Fruit fly (Drosophila melanogaster): ENCODE data around the gene CG32984.

CG32984 gene

dm6 chr2L:8984614-8985318 lies 20.0 kb downstream of the CG32984 start, which contains the start of gene CG13101 (continued):
- TF ChIP-seq CG6276 (GFP tag; optimal IDR thresholded peaks at IDR 0.05) (peak; percentile 93), CG8632 (GFP tag; optimal IDR thresholded peaks at IDR 0.05) (peak; percentile 95), Met (GFP tag; optimal IDR thresholded peaks at IDR 0.05) (peak; percentile 96), achi (GFP tag; optimal IDR thresholded peaks at IDR 0.05) (peak; percentile 96), CG10631 (GFP tag; optimal IDR thresholded peaks at IDR 0.05) (peak; percentile 95), ss (GFP tag; optimal IDR thresholded peaks at IDR 0.05) (peak; percentile 86 to 90), Blimp-1 (GFP tag; optimal IDR thresholded peaks at IDR 0.05) (peak; percentile 88), svp (GFP tag) (peak; percentile 98), dac (GFP tag; optimal IDR thresholded peaks at IDR 0.05) (peak; percentile 57), CG1621 (tag; optimal IDR thresholded peaks at IDR 0.05) (peak; percentile 90), Sox15 (GFP tag; optimal IDR thresholded peaks at IDR 0.05) (peak; percentile 80), CG16779 (tag; optimal IDR thresholded peaks at IDR 0.05) (peak; percentile 76), Hr38 (GFP tag; optimal IDR thresholded peaks at IDR 0.05) (no peak), CG15336 (GFP tag; IDR thresholded peaks at IDR 0.05) (peak; percentile 98), fd59A (GFP tag; optimal IDR thresholded peaks at IDR 0.05) (peak; percentile 85)

- TF ChIP-seq CG4318 (GFP tag; optimal IDR thresholded peaks at IDR 0.05) = no peak
- peak; percentile 82 for TF ChIP-seq svp (GFP tag)
- no peak for TF ChIP-seq CG3919 (GFP tag; optimal IDR thresholded peaks at IDR 0.05)
- no peak for TF ChIP-seq CG11762 (GFP tag; optimal IDR thresholded peaks at IDR 0.05; ENCODE audit: insufficient read depth)
- TF ChIP-seq Lpt (GFP tag; optimal IDR thresholded peaks at IDR 0.05) = no peak
- no peak for TF ChIP-seq fd85E (GFP tag; optimal IDR thresholded peaks at IDR 0.05)
- peak; percentile 92 for TF ChIP-seq dsx (GFP tag; optimal IDR thresholded peaks at IDR 0.05; ENCODE audit: poor library complexity, severe bottlenecking)
Observed at dm6 chr2L:8987251-8987937, 22.6 kb downstream of the CG32984 start.

- TF ChIP-seq CG3919 (GFP tag; optimal IDR thresholded peaks at IDR 0.05) (peak; percentile 9), CG8319 (GFP tag; optimal IDR thresholded peaks at IDR 0.05) (no peak), cyc (GFP tag; optimal IDR thresholded peaks at IDR 0.05) (no peak), CG15336 (GFP tag; IDR thresholded peaks at IDR 0.05) (no peak), topi (GFP tag; optimal IDR thresholded peaks at IDR 0.05) (peak; percentile 26), Hr38 (GFP tag; optimal IDR thresholded peaks at IDR 0.05) (no peak), dsx (GFP tag; optimal IDR thresholded peaks at IDR 0.05; ENCODE audit: poor library complexity, severe bottlenecking) (no peak), CG3032 (tag; optimal IDR thresholded peaks at IDR 0.05) (no peak), eg (GFP tag; IDR thresholded peaks at IDR 0.05) (no peak), Eip78C (GFP tag) (peak; percentile 67), CG11762 (GFP tag; optimal IDR thresholded peaks at IDR 0.05; ENCODE audit: insufficient read depth) (no peak), vri (GFP tag; optimal IDR thresholded peaks at IDR 0.05) (peak; percentile 77), lz (GFP tag; optimal IDR thresholded peaks at IDR 0.05) (no peak), OdsH (GFP tag; optimal IDR thresholded peaks at IDR 0.05) (no peak), acj6 (GFP tag; optimal IDR thresholded peaks at IDR 0.05) (no peak), esn (GFP tag; optimal IDR thresholded peaks at IDR 0.05) (peak; percentile 17), Sox15 (GFP tag; optimal IDR thresholded peaks at IDR 0.05) (no peak), fd59A (GFP tag; optimal IDR thresholded peaks at IDR 0.05) (no peak), CG7368 (GFP tag; optimal IDR thresholded peaks at IDR 0.05) (no peak), Hr4 (GFP tag; optimal IDR thresholded peaks at IDR 0.05) (no peak), CG9139 (GFP tag; optimal IDR thresholded peaks at IDR 0.05) (peak; percentile 27), Ets96B (tag; optimal IDR thresholded peaks at IDR 0.05) (no peak), fd85E (GFP tag; optimal IDR thresholded peaks at IDR 0.05) (no peak), Gug (GFP tag; IDR thresholded peaks at IDR 0.05) (no peak), salr (GFP tag; optimal IDR thresholded peaks at IDR 0.05) (no peak), CG10631 (GFP tag; optimal IDR thresholded peaks at IDR 0.05) (no peak), Sox14 (GFP tag; optimal IDR thresholded peaks at IDR 0.05) (no peak), net (GFP tag; optimal IDR thresholded peaks at IDR 0.05) (no peak), CG8632 (GFP tag; optimal IDR thresholded peaks at IDR 0.05) (peak; percentile 6), Sox102F (GFP tag; optimal IDR thresholded peaks at IDR 0.05) (peak; percentile 26), Met (GFP tag; optimal IDR thresholded peaks at IDR 0.05) (no peak), CG6792 (GFP tag; optimal IDR thresholded peaks at IDR 0.05) (no peak), CG10669 (GFP tag; optimal IDR thresholded peaks at IDR 0.05) (peak; percentile 3), Blimp-1 (GFP tag; optimal IDR thresholded peaks at IDR 0.05) (no peak), achi (GFP tag; optimal IDR thresholded peaks at IDR 0.05) (peak; percentile 10)
Observed at dm6 chr2L:8989037-8989591, 24.4 kb downstream of the CG32984 start, which contains the start of gene rost. rost (minus strand) TSS chr2L:8989539.
